Fruit fly (Drosophila melanogaster) whole organism, wandering third instar larva: ENCODE data around the gene CG17294.

Source experiments
- HLH106 ChIP-seq: fragments of 200-800 bp; optimal IDR thresholded peaks from 3 replicates; lab custom pipeline; 2019; ENCODE audit warnings: missing biosample characterization, mild to moderate bottlenecking, missing genetic modification characterization, moderate library complexity
- Myc ChIP-seq: fragments of >200 bp; optimal IDR thresholded peaks from 2 replicates; lab custom pipeline; 2017
- N ChIP-seq: fragments of >200 bp; optimal IDR thresholded peaks from 2 replicates; lab custom pipeline; 2018; ENCODE audit warnings: missing biosample characterization, missing external identifiers, missing genetic modification characterization
- dl ChIP-seq, 2 experiments: fragments of 175-275, 200-275 bp in 1 of 2; fragments of 200-275 bp in 1 of 2; sonication (Bioruptor generic); optimal IDR thresholded peaks; lab custom pipeline; 2018; ENCODE audit warnings: mild to moderate bottlenecking in 2 of 2, missing biosample characterization in 2 of 2, missing genetic modification characterization in 2 of 2, moderate library complexity in 2 of 2; ENCODE audit not compliant: partially characterized antibody in 2 of 2, insufficient read depth in 1 of 2
- pan ChIP-seq: fragments of >200 bp; optimal IDR thresholded peaks from 2 replicates; lab custom pipeline; 2017
- psq ChIP-seq: fragments of 200-800 bp; sonication (Bioruptor generic); optimal IDR thresholded peaks from 3 replicates; lab custom pipeline; 2017; ENCODE audit warnings: missing biosample characterization, mild to moderate bottlenecking, missing genetic modification characterization, moderate library complexity
- tai ChIP-seq: sonication (Bioruptor generic); optimal IDR thresholded peaks from 2 replicates; lab custom pipeline; 2016; ENCODE audit warnings: missing biosample characterization, missing genetic modification characterization

DNA sequence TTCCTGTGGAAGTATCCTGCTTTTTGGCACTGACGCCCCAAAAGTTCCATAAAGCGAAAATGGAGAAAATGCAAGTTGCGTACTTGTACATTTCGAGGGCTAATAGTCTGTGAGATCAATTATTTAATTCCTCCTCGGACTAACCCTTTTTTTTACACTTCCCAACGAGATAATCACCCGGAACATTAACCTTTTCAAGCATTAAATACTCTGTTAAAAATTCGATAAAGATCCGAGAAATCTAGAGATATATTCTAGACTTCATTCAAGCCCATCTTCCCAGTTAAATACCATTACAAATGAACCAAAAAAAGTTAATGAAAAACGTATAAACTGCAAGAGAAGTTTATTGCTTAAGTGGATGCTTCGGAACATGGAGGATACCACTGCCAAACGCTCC, 17.3 kb downstream of the CG17294 start, which contains the start of gene lectin-29Ca:
- TF ChIP-seq Myc (lab: Kevin White, UChicago) (no peak), dl (GFP tag; optimal IDR thresholded peaks at IDR 0.05; lab: Kevin White, UChicago; ENCODE audit: insufficient read depth in 1 of 2, partially characterized antibody in 2 of 2) (no peak), tai (no peak), pan (lab: Kevin White, UChicago) (no peak), psq (no peak), N (GFP tag; lab: Kevin White, UChicago) (no peak), HLH106 (no peak)
